Worm (Caenorhabditis elegans) whole organism, L4/young adult: ENCODE data around the gene trpp-12.

Source experiments
- W03F9.2 ChIP-seq: fragments of 150-350 bp; optimal IDR thresholded peaks from 2 replicates; lab custom pipeline; 2014; ENCODE audit warnings: missing biosample characterization, missing genetic modification characterization
- him-1 ChIP-seq: sonication (generic microtip); optimal IDR thresholded peaks from 2 replicates; lab custom pipeline; 2016; ENCODE audit warnings: missing genotype, missing genetic modification reagents, missing genetic modification characterization, missing compliant biosample characterization

DNA sequence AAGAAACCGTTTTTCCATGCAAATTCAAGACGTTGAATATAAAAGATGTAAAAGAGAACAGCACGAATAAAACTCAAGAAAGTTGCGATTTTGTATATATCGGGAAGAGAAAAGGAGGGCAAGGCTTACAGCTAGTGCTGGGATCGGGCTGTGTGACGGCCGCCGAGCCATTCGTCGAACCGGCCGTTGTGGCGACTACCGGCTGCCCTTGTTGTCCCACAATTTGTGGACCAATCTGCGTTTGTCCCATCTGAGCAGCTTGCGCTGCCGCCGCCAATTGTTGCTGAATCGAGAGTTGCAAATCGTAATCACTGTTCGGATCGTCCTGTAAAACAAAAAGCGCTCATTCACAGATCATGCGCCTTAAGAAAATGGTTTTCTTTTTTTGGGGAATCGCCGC, 37.7 kb downstream of the trpp-12 start:
- TF ChIP-seq him-1 (tag; lab: Kevin White, UChicago) (no peak), W03F9.2 (tag; lab: Kevin White, UChicago) (no peak)
